Fruit fly (Drosophila melanogaster) Kc167 (cell line): ENCODE data around the gene CG43954.

ENCODE experiments used
- Myc ChIP-seq: fragments of >200 bp; optimal IDR thresholded peaks from 2 replicates; lab custom pipeline; 2017; ENCODE audit warnings: missing external identifiers
- h ChIP-seq: fragments of >200 bp; optimal IDR thresholded peaks from 3 replicates; lab custom pipeline; 2018; ENCODE audit warnings: missing external identifiers
- insv ChIP-seq: fragments of >200 bp; optimal IDR thresholded peaks from 3 replicates; lab custom pipeline; 2018; ENCODE audit warnings: missing external identifiers
- ttk ChIP-seq: sonication (Bioruptor generic); optimal IDR thresholded peaks from 2 replicates; lab custom pipeline; 2017; ENCODE audit warnings: missing external identifiers

DNA sequence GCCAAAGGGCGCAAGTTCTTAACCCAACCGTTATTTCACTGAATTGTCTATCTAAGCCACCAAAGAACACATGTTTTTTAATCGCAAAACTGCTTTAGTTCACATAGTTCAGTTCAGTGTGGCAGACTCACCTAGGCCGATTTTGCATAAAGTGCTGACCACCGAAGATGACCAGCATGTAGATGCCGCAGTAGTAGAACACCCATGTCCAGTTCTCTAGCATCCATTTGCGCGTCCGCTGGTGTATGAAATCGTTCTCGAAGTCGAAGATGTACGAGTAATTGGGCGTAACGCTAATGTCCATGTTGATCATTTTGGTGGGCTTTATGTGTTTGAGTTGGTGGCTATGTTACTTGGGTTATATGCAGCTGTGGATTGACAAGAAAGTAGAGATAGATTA is 52.4 kb downstream of the CG43954 start:
- TF ChIP-seq h (no peak), ttk (lab: Kevin White, UChicago) (no peak), insv (no peak), Myc (lab: Kevin White, UChicago) (no peak)
